Worm (Caenorhabditis elegans): Measurements from ENCODE around the gene dhs-22.

dhs-22 gene

ce11 chrV:14417735-14418134 lies 3.5 kb downstream of the dhs-22 start, which contains the start of the genes nxf-2 and set-31:
Gene nxf-2 (minus strand): TSS chrV:14417835.
Gene set-31 (plus strand): TSS chrV:14417903.
- TF ChIP-seq T22C8.4 (GFP tag; IDR thresholded peaks at IDR 0.05) (no peak), klf-2 (GFP tag; conservative IDR thresholded peaks at IDR 0.05) (no peak), flt-1 (GFP tag; IDR thresholded peaks at IDR 0.05) (no peak), cog-1 (tag; optimal IDR thresholded peaks at IDR 0.05) (no peak), med-1 (GFP tag; optimal IDR thresholded peaks at IDR 0.05; ENCODE audit: insufficient read depth) (no peak), tab-1 (GFP tag; IDR thresholded peaks at IDR 0.05) (no peak), ref-1 (GFP tag; conservative IDR thresholded peaks at IDR 0.05) (no peak), ztf-23 (GFP tag; IDR thresholded peaks at IDR 0.05) (no peak), ztf-29 (GFP tag; IDR thresholded peaks at IDR 0.05) (no peak)

ce11 chrV:14414964-14415564 lies 6.2 kb downstream of the dhs-22 start, which contains the start of the genes nxf-1 and C15H11.11:
Gene nxf-1 (minus strand): TSS chrV:14415014.
Gene C15H11.11 (plus strand): TSS chrV:14415499.
- no peak for TF ChIP-seq T22C8.4 (GFP tag; IDR thresholded peaks at IDR 0.05)
- no peak for TF ChIP-seq ztf-23 (GFP tag; IDR thresholded peaks at IDR 0.05)
- TF ChIP-seq ref-1 (GFP tag; conservative IDR thresholded peaks at IDR 0.05), result no peak
- no peak for TF ChIP-seq cog-1 (tag; optimal IDR thresholded peaks at IDR 0.05)
- TF ChIP-seq klf-2 (GFP tag; conservative IDR thresholded peaks at IDR 0.05), result no peak
- TF ChIP-seq tab-1 (GFP tag; IDR thresholded peaks at IDR 0.05), result no peak
- TF ChIP-seq ztf-29 (GFP tag; IDR thresholded peaks at IDR 0.05), result no peak
- no peak for TF ChIP-seq flt-1 (GFP tag; IDR thresholded peaks at IDR 0.05)
- TF ChIP-seq med-1 (GFP tag; optimal IDR thresholded peaks at IDR 0.05; ENCODE audit: insufficient read depth), result no peak

- TF ChIP-seq flt-1 (GFP tag; IDR thresholded peaks at IDR 0.05), result no peak
- TF ChIP-seq med-1 (GFP tag; optimal IDR thresholded peaks at IDR 0.05; ENCODE audit: insufficient read depth), result no peak
- TF ChIP-seq ztf-23 (GFP tag; IDR thresholded peaks at IDR 0.05), result no peak
- no peak for TF ChIP-seq ref-1 (GFP tag; conservative IDR thresholded peaks at IDR 0.05)
- TF ChIP-seq tab-1 (GFP tag; IDR thresholded peaks at IDR 0.05), result no peak
- TF ChIP-seq klf-2 (GFP tag; conservative IDR thresholded peaks at IDR 0.05), result no peak
- TF ChIP-seq T22C8.4 (GFP tag; IDR thresholded peaks at IDR 0.05), result no peak
- no peak for TF ChIP-seq cog-1 (tag; optimal IDR thresholded peaks at IDR 0.05)
- TF ChIP-seq ztf-29 (GFP tag; IDR thresholded peaks at IDR 0.05), result no peak
These were observed 7.2 kb downstream of the dhs-22 start for ce11 chrV:14414032-14414431.

ce11 chrV:14411989-14412388 lies 9.3 kb downstream of the dhs-22 start:
- TF ChIP-seq ztf-29 (GFP tag; IDR thresholded peaks at IDR 0.05) (no peak), ref-1 (GFP tag; conservative IDR thresholded peaks at IDR 0.05) (no peak), klf-2 (GFP tag; conservative IDR thresholded peaks at IDR 0.05) (no peak), flt-1 (GFP tag; IDR thresholded peaks at IDR 0.05) (no peak), med-1 (GFP tag; optimal IDR thresholded peaks at IDR 0.05; ENCODE audit: insufficient read depth) (no peak), tab-1 (GFP tag; IDR thresholded peaks at IDR 0.05) (no peak), ztf-23 (GFP tag; IDR thresholded peaks at IDR 0.05) (no peak), cog-1 (tag; optimal IDR thresholded peaks at IDR 0.05) (no peak), T22C8.4 (GFP tag; IDR thresholded peaks at IDR 0.05) (no peak)

- TF ChIP-seq T22C8.4 (GFP tag; IDR thresholded peaks at IDR 0.05), result no peak
- TF ChIP-seq ref-1 (GFP tag; conservative IDR thresholded peaks at IDR 0.05), result no peak
- no peak for TF ChIP-seq tab-1 (GFP tag; IDR thresholded peaks at IDR 0.05)
- no peak for TF ChIP-seq ztf-29 (GFP tag; IDR thresholded peaks at IDR 0.05)
- TF ChIP-seq med-1 (GFP tag; optimal IDR thresholded peaks at IDR 0.05; ENCODE audit: insufficient read depth), result no peak
- TF ChIP-seq ztf-23 (GFP tag; IDR thresholded peaks at IDR 0.05), result no peak
- TF ChIP-seq flt-1 (GFP tag; IDR thresholded peaks at IDR 0.05), result no peak
- no peak for TF ChIP-seq klf-2 (GFP tag; conservative IDR thresholded peaks at IDR 0.05)
- no peak for TF ChIP-seq cog-1 (tag; optimal IDR thresholded peaks at IDR 0.05)
These were observed 11.3 kb downstream of the dhs-22 start for ce11 chrV:14409905-14410304.

ce11 chrV:14408774-14409173 lies 12.5 kb downstream of the dhs-22 start, which contains the start of gene gnrr-2:
Gene gnrr-2 (plus strand): TSS chrV:14409074.
- TF ChIP-seq T22C8.4 (GFP tag; IDR thresholded peaks at IDR 0.05) (no peak), cog-1 (tag; optimal IDR thresholded peaks at IDR 0.05) (no peak), ztf-23 (GFP tag; IDR thresholded peaks at IDR 0.05) (no peak), flt-1 (GFP tag; IDR thresholded peaks at IDR 0.05) (no peak), med-1 (GFP tag; optimal IDR thresholded peaks at IDR 0.05; ENCODE audit: insufficient read depth) (no peak), ztf-29 (GFP tag; IDR thresholded peaks at IDR 0.05) (no peak), klf-2 (GFP tag; conservative IDR thresholded peaks at IDR 0.05) (no peak), ref-1 (GFP tag; conservative IDR thresholded peaks at IDR 0.05) (no peak), tab-1 (GFP tag; IDR thresholded peaks at IDR 0.05) (no peak)

ce11 chrV:14405647-14406046 lies 15.6 kb downstream of the dhs-22 start:
- TF ChIP-seq med-1 (GFP tag; optimal IDR thresholded peaks at IDR 0.05; ENCODE audit: insufficient read depth), result no peak
- TF ChIP-seq flt-1 (GFP tag; IDR thresholded peaks at IDR 0.05), result no peak
- no peak for TF ChIP-seq ztf-29 (GFP tag; IDR thresholded peaks at IDR 0.05)
- TF ChIP-seq cog-1 (tag; optimal IDR thresholded peaks at IDR 0.05), result no peak
- no peak for TF ChIP-seq T22C8.4 (GFP tag; IDR thresholded peaks at IDR 0.05)
- no peak for TF ChIP-seq ref-1 (GFP tag; conservative IDR thresholded peaks at IDR 0.05)
- TF ChIP-seq tab-1 (GFP tag; IDR thresholded peaks at IDR 0.05), result no peak
- TF ChIP-seq klf-2 (GFP tag; conservative IDR thresholded peaks at IDR 0.05), result no peak
- no peak for TF ChIP-seq ztf-23 (GFP tag; IDR thresholded peaks at IDR 0.05)

- no peak for TF ChIP-seq klf-2 (GFP tag; conservative IDR thresholded peaks at IDR 0.05)
- no peak for TF ChIP-seq cog-1 (tag; optimal IDR thresholded peaks at IDR 0.05)
- no peak for TF ChIP-seq ref-1 (GFP tag; conservative IDR thresholded peaks at IDR 0.05)
- no peak for TF ChIP-seq flt-1 (GFP tag; IDR thresholded peaks at IDR 0.05)
These were observed 25.0 kb downstream of the dhs-22 start for ce11 chrV:14396123-14396669.

ce11 chrV:14394743-14395142 lies 26.5 kb downstream of the dhs-22 start, which contains the start of gene C15H11.13:
Gene C15H11.13 (plus strand): TSS chrV:14395043.
- TF ChIP-seq flt-1 (GFP tag; IDR thresholded peaks at IDR 0.05) (no peak), tab-1 (GFP tag; IDR thresholded peaks at IDR 0.05) (no peak), med-1 (GFP tag; optimal IDR thresholded peaks at IDR 0.05; ENCODE audit: insufficient read depth) (no peak), ztf-29 (GFP tag; IDR thresholded peaks at IDR 0.05) (no peak), ztf-23 (GFP tag; IDR thresholded peaks at IDR 0.05) (no peak), klf-2 (GFP tag; conservative IDR thresholded peaks at IDR 0.05) (no peak), cog-1 (tag; optimal IDR thresholded peaks at IDR 0.05) (no peak), ref-1 (GFP tag; conservative IDR thresholded peaks at IDR 0.05) (no peak), T22C8.4 (GFP tag; IDR thresholded peaks at IDR 0.05) (no peak)
